Fruit fly (Drosophila melanogaster) whole organism, wandering third instar larva: ENCODE results near the gene CG17786.

Source experiments
- Dfd ChIP-seq: fragments of >200 bp; optimal IDR thresholded peaks from 2 replicates; lab custom pipeline; 2017; ENCODE audit warnings: missing biosample characterization, missing genetic modification characterization
- Myc ChIP-seq: fragments of >200 bp; optimal IDR thresholded peaks from 2 replicates; lab custom pipeline; 2017
- ey ChIP-seq: fragments of 200-800 bp; sonication (Bioruptor generic); optimal IDR thresholded peaks from 2 replicates; lab custom pipeline; 2016; ENCODE audit warnings: missing biosample characterization, missing genetic modification characterization
- psq ChIP-seq: fragments of 200-800 bp; sonication (Bioruptor generic); optimal IDR thresholded peaks from 3 replicates; lab custom pipeline; 2017; ENCODE audit warnings: missing biosample characterization, mild to moderate bottlenecking, missing genetic modification characterization, moderate library complexity
- rgr ChIP-seq: fragments of 200-800 bp; sonication (Bioruptor generic); optimal IDR thresholded peaks from 3 replicates; lab custom pipeline; 2016; ENCODE audit warnings: missing biosample characterization, mild to moderate bottlenecking, missing genetic modification characterization

dm6 chr3R:24188619-24189018, 29.9 kb downstream of the CG17786 start, which contains the start of gene CG5515:
- peak; percentile 76 for TF ChIP-seq rgr
- peak; percentile 19 for TF ChIP-seq Myc (lab: Kevin White, UChicago)
- no peak for TF ChIP-seq Dfd (GFP tag; lab: Kevin White, UChicago)
- peak; percentile 40 for TF ChIP-seq psq (GFP tag; lab: Kevin White, UChicago)
- peak; percentile 63 for TF ChIP-seq ey (GFP tag; lab: Kevin White, UChicago)
